Worm (Caenorhabditis elegans) whole organism, L1 larva: ENCODE results near the gene cosa-1.

Source experiments
- F16B12.6 ChIP-seq: fragments of 150-350 bp; optimal IDR thresholded peaks from 2 replicates; lab custom pipeline; 2014; ENCODE audit warnings: missing biosample characterization, missing genetic modification characterization
- ces-1 ChIP-seq: fragments of 150-350 bp; optimal IDR thresholded peaks from 2 replicates; lab custom pipeline; 2014; ENCODE audit warnings: missing biosample characterization, missing genetic modification reagents, missing genetic modification characterization
- dpl-1 ChIP-seq, 3 experiments: fragments of 150-350 bp in 2 of 3; sonication (generic microtip) in 1 of 3; optimal IDR thresholded peaks; 2 replicates each; lab custom pipeline; 2014 to 2017; ENCODE audit warnings: missing biosample characterization in 3 of 3, missing genetic modification characterization in 3 of 3, missing genetic modification reagents in 3 of 3
- egl-27 ChIP-seq, 2 experiments: fragments of 150-350 bp in 1 of 2; sonication (generic microtip); optimal IDR thresholded peaks; 3 replicates each; lab custom pipeline; 2017 to 2018; ENCODE audit warnings: missing biosample characterization in 2 of 2, missing genetic modification characterization in 2 of 2, missing genetic modification reagents in 2 of 2
- lin-14 ChIP-seq: fragments of 200-800 bp; sonication (Bioruptor generic); optimal IDR thresholded peaks from 2 replicates; lab custom pipeline; 2018; ENCODE audit warnings: mild to moderate bottlenecking, missing genetic modification characterization, moderate library complexity, missing compliant biosample characterization
- mep-1 ChIP-seq: fragments of 150-350 bp; optimal IDR thresholded peaks from 2 replicates; lab custom pipeline; 2014; ENCODE audit warnings: missing biosample characterization, missing genetic modification characterization
- nhr-11 ChIP-seq: fragments of 150-350 bp; optimal IDR thresholded peaks from 2 replicates; lab custom pipeline; 2014; ENCODE audit warnings: missing biosample characterization, missing genetic modification characterization

DNA sequence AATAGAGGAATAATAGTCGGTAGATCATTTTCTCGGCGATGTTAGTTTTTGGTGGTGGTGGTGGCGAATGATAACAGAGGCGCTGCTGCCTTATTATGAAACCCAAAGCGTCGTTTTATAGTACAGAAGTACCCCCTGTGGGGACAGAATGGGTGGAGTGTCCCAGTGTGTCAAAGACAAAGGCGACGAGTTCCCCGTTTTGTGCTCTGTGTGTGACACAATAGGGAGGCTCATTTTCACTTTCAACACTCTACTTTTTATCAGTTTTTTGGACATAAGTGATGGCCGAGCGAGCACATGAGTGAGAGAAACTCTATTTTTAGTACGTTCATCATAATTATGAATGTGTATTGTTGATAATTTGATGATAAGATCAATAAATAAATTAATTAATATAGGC, 34.8 kb downstream of the cosa-1 start, which contains the start of gene pho-9:
- no peak for TF ChIP-seq mep-1 (tag; lab: Kevin White, UChicago)
- TF ChIP-seq egl-27 (tag; optimal IDR thresholded peaks at IDR 0.05; lab: Kevin White, UChicago), result no peak
- TF ChIP-seq lin-14, result no peak
- no peak for TF ChIP-seq F16B12.6 (tag; lab: Kevin White, UChicago)
- TF ChIP-seq nhr-11, result no peak
- TF ChIP-seq ces-1, result no peak
- no peak for TF ChIP-seq dpl-1 (GFP tag; optimal IDR thresholded peaks at IDR 0.05; lab: Kevin White, UChicago)
